Fruit fly (Drosophila melanogaster): ENCODE data around the gene CG13282.

CG13282 gene

dm6 chr2L:16818335-16818973 is 15.8 kb downstream of the CG13282 start (continued):
- TF ChIP-seq klu (GFP tag; IDR thresholded peaks at IDR 0.05) (no peak), tin (GFP tag; optimal IDR thresholded peaks at IDR 0.05) (peak; percentile 8), Atf3 (GFP tag; optimal IDR thresholded peaks at IDR 0.05) (no peak), CG3847 (GFP tag; IDR thresholded peaks at IDR 0.05) (no peak), zfh2 (GFP tag; optimal IDR thresholded peaks at IDR 0.05) (no peak), HLH54F (GFP tag; optimal IDR thresholded peaks at IDR 0.05) (no peak), Six4 (GFP tag; optimal IDR thresholded peaks at IDR 0.05) (no peak), CG18476 (GFP tag; optimal IDR thresholded peaks at IDR 0.05) (peak; percentile 3), mirr (GFP tag; optimal IDR thresholded peaks at IDR 0.05) (no peak), oc (tag; optimal IDR thresholded peaks at IDR 0.05) (no peak), sob (GFP tag; IDR thresholded peaks at IDR 0.05) (no peak), CG11695 (GFP tag; IDR thresholded peaks at IDR 0.05) (no peak; the same call in 2 of the 3 replicates), CG12391 (tag; optimal IDR thresholded peaks at IDR 0.05) (peak; percentile 32), Gsc (GFP tag; IDR thresholded peaks at IDR 0.05) (no peak), Doc2 (GFP tag; IDR thresholded peaks at IDR 0.05) (no peak), seq (GFP tag; IDR thresholded peaks at IDR 0.05) (no peak), sens (GFP tag) (peak; percentile 91), ham (GFP tag; IDR thresholded peaks at IDR 0.05) (no peak), grau (tag; optimal IDR thresholded peaks at IDR 0.05) (no peak), yki (optimal IDR thresholded peaks at IDR 0.05) (no peak), bbx (GFP tag; IDR thresholded peaks at IDR 0.05; ENCODE audit: partially characterized antibody) (no peak), Bdp1 (GFP tag; optimal IDR thresholded peaks at IDR 0.05) (no peak), Trl (optimal IDR thresholded peaks at IDR 0.05) (no peak), Trl (GFP tag; optimal IDR thresholded peaks at IDR 0.05) (no peak), cwo (GFP tag; optimal IDR thresholded peaks at IDR 0.05) (no peak), CG7928 (GFP tag; optimal IDR thresholded peaks at IDR 0.05) (no peak), Jarid2 (GFP tag; optimal IDR thresholded peaks at IDR 0.05) (peak; percentile 20), CG3065 (GFP tag; optimal IDR thresholded peaks at IDR 0.05) (no peak), CG6175 (GFP tag; IDR thresholded peaks at IDR 0.05) (no peak), CG13424 (tag; optimal IDR thresholded peaks at IDR 0.05) (peak; percentile 43), phol (tag; optimal IDR thresholded peaks at IDR 0.05) (peak; percentile 57), Spps (tag; optimal IDR thresholded peaks at IDR 0.05) (peak; percentile 22), ro (GFP tag; IDR thresholded peaks at IDR 0.05) (no peak), wek (GFP tag; optimal IDR thresholded peaks at IDR 0.05) (no peak), CG1024 (GFP tag; IDR thresholded peaks at IDR 0.05) (no peak), Chrac-16 (GFP tag; optimal IDR thresholded peaks at IDR 0.05) (no peak), CG17328 (GFP tag; IDR thresholded peaks at IDR 0.05) (peak; percentile 34; the same call in 1 of the 2 replicates), Dp (GFP tag; optimal IDR thresholded peaks at IDR 0.05) (no peak), knrl (GFP tag; IDR thresholded peaks at IDR 0.05; ENCODE audit: partially characterized antibody) (no peak), CG13624 (GFP tag; optimal IDR thresholded peaks at IDR 0.05) (no peak), CG4707 (GFP tag; optimal IDR thresholded peaks at IDR 0.05) (peak; percentile 1), CG4328 (GFP tag; optimal IDR thresholded peaks at IDR 0.05) (no peak), unc-4 (GFP tag; IDR thresholded peaks at IDR 0.05; ENCODE audit: partially characterized antibody) (no peak), psq (GFP tag; optimal IDR thresholded peaks at IDR 0.05) (no peak), Lim3 (GFP tag; IDR thresholded peaks at IDR 0.05) (no peak), Ptx1 (GFP tag; IDR thresholded peaks at IDR 0.05) (no peak), CG4854 (GFP tag; optimal IDR thresholded peaks at IDR 0.05) (no peak), cad (GFP tag; optimal IDR thresholded peaks at IDR 0.05) (no peak), eve (GFP tag; optimal IDR thresholded peaks at IDR 0.05) (no peak), Dfd (GFP tag; optimal IDR thresholded peaks at IDR 0.05) (no peak), Max (GFP tag; optimal IDR thresholded peaks at IDR 0.05) (peak; percentile 5), danr (GFP tag; IDR thresholded peaks at IDR 0.05) (no peak)
